Worm (Caenorhabditis elegans) whole organism, young adult: Measurements from ENCODE around the gene mig-13.
A peak's percentile ranks its signal among the peaks of the same experiment; 100 is the strongest.

ENCODE experiments used
- B0261.1 ChIP-seq: sonication (generic microtip); optimal IDR thresholded peaks from 2 replicates; lab custom pipeline; 2016; ENCODE audit warnings: mild to moderate bottlenecking, missing genetic modification characterization, moderate library complexity, missing compliant biosample characterization
- F23B12.7 ChIP-seq: sonication (generic microtip); optimal IDR thresholded peaks from 2 replicates; lab custom pipeline; 2017; ENCODE audit warnings: missing genetic modification characterization, mild to moderate bottlenecking, missing compliant biosample characterization, antibody characterized with exemption, moderate library complexity; ENCODE audit not compliant: insufficient read depth
- F39B2.1 ChIP-seq: fragments of 200-800 bp; sonication (Bioruptor generic); IDR thresholded peaks from 2 replicates; pipeline ENCODE4 v1.3.6; 2022; ENCODE audit warnings: missing genetic modification reagents, missing genetic modification characterization, missing compliant biosample characterization
- dpl-1 ChIP-seq: fragments of 150-350 bp; optimal IDR thresholded peaks from 2 replicates; lab custom pipeline; 2014; ENCODE audit warnings: missing biosample characterization, missing genetic modification reagents, missing genetic modification characterization
- hlh-26 ChIP-seq: fragments of 200-800 bp; sonication (Bioruptor generic); conservative IDR thresholded peaks from 2 replicates; pipeline ENCODE4 v1.3.6; 2022; ENCODE audit warnings: missing genetic modification reagents, missing genetic modification characterization, missing compliant biosample characterization
- madf-8 ChIP-seq: fragments of 200-800 bp; sonication (Bioruptor generic); conservative IDR thresholded peaks from 2 replicates; pipeline ENCODE4 v1.3.6; 2022; ENCODE audit warnings: missing genetic modification reagents, missing genetic modification characterization, missing compliant biosample characterization
- unc-130 ChIP-seq: sonication (generic microtip); optimal IDR thresholded peaks from 2 replicates; lab custom pipeline; 2016; ENCODE audit warnings: missing genetic modification reagents, missing genetic modification characterization, missing compliant biosample characterization
- ztf-18 ChIP-seq: sonication (generic microtip); optimal IDR thresholded peaks from 2 replicates; lab custom pipeline; 2016; ENCODE audit warnings: missing genotype, mild to moderate bottlenecking, missing genetic modification characterization, missing compliant biosample characterization

DNA sequence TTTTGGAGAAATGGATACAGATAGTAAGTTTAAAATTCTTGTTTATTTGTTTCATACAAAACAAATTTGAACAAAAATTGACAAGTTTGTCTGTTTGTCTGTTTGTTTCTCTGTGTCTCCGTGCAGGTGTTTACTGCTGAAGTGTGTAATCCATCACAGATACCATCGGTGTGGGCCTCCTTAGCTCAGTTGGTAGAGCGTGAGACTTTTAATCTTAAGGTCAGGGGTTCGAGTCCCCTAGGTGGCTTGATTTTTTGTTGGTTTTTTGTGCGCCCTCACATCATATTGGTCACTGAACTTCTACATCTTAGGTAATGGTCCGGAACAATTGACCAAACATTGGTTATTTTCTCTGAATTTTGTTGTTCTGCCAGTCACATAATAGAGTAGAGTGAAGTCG, 11.0 kb downstream of the mig-13 start:
- peak; percentile 77 for TF ChIP-seq F23B12.7
- TF ChIP-seq dpl-1 (GFP tag; lab: Kevin White, UChicago), result no peak
- peak; percentile 91 for TF ChIP-seq B0261.1 (tag; lab: Kevin White, UChicago)
- no peak for TF ChIP-seq unc-130 (GFP tag; lab: Kevin White, UChicago)
- TF ChIP-seq hlh-26 (GFP tag; lab: Robert Waterston, UW), result no peak
- TF ChIP-seq madf-8 (GFP tag; lab: Robert Waterston, UW), result no peak
- TF ChIP-seq ztf-18 (tag; lab: Kevin White, UChicago), result peak; percentile 53
- no peak for TF ChIP-seq F39B2.1
